Fruit fly (Drosophila melanogaster) whole organism, pupa: ENCODE results near the gene Prp39.

Source experiments
- CG10348 ChIP-seq: fragments of 200-800 bp; sonication (Bioruptor generic); IDR thresholded peaks from 2 replicates; pipeline ENCODE4 v1.3.6; 2022; ENCODE audit warnings: missing biosample characterization, missing genetic modification characterization
- CG12605 ChIP-seq: fragments of 200-800 bp; sonication (Bioruptor generic); IDR thresholded peaks from 2 replicates; pipeline ENCODE4 v1.3.6; 2022; ENCODE audit warnings: missing biosample characterization, missing genetic modification characterization
- CG13204 ChIP-seq: fragments of 200-800 bp; sonication (Bioruptor generic); optimal IDR thresholded peaks from 2 replicates; lab custom pipeline; 2018; ENCODE audit warnings: missing biosample characterization, mild to moderate bottlenecking, missing genetic modification characterization, moderate library complexity
- CG14655 ChIP-seq: fragments of 200-800 bp; sonication (Bioruptor generic); optimal IDR thresholded peaks from 3 replicates; lab custom pipeline; 2017; ENCODE audit warnings: mild to moderate bottlenecking, missing biosample characterization, missing genetic modification reagents, missing genetic modification characterization
- CG15710 ChIP-seq: fragments of 200-800 bp; sonication (Bioruptor generic); optimal IDR thresholded peaks from 2 replicates; lab custom pipeline; 2018; ENCODE audit warnings: missing biosample characterization, mild to moderate bottlenecking, missing genetic modification characterization, moderate library complexity
- CG17806 ChIP-seq: fragments of 200-800 bp; sonication (Bioruptor generic); optimal IDR thresholded peaks from 2 replicates; lab custom pipeline; 2018; ENCODE audit warnings: missing biosample characterization, mild to moderate bottlenecking, missing genetic modification characterization, moderate library complexity
- CG32121 ChIP-seq: fragments of 200-800 bp; sonication (Bioruptor generic); IDR thresholded peaks from 2 replicates; pipeline ENCODE4 v1.3.6; 2022; ENCODE audit warnings: missing biosample characterization, missing genetic modification characterization
- CG34367 ChIP-seq: fragments of 200-800 bp; sonication (Bioruptor generic); optimal IDR thresholded peaks from 2 replicates; lab custom pipeline; 2018; ENCODE audit warnings: missing biosample characterization, mild to moderate bottlenecking, missing genetic modification characterization
- CG4496 ChIP-seq: fragments of 200-800 bp; sonication (Bioruptor generic); IDR thresholded peaks from 3 replicates; pipeline ENCODE4 v1.3.6; 2022; ENCODE audit warnings: missing biosample characterization, missing genetic modification characterization
- CG8159 ChIP-seq: fragments of 200-800 bp; sonication (Bioruptor generic); optimal IDR thresholded peaks from 3 replicates; lab custom pipeline; 2018; ENCODE audit warnings: missing biosample characterization, mild to moderate bottlenecking, missing genetic modification characterization, moderate library complexity
- CG8301 ChIP-seq: fragments of 200-800 bp; sonication (Bioruptor generic); optimal IDR thresholded peaks from 2 replicates; lab custom pipeline; 2018; ENCODE audit warnings: missing biosample characterization, mild to moderate bottlenecking, missing genetic modification characterization
- CG9948 ChIP-seq: fragments of 200-800 bp; sonication (Bioruptor generic); optimal IDR thresholded peaks from 2 replicates; lab custom pipeline; 2018; ENCODE audit warnings: missing biosample characterization, mild to moderate bottlenecking, missing genetic modification characterization, moderate library complexity
- D1 ChIP-seq: fragments of 200-800 bp; sonication (Bioruptor generic); optimal IDR thresholded peaks from 2 replicates; lab custom pipeline; 2018; ENCODE audit warnings: missing biosample characterization, mild to moderate bottlenecking, missing genetic modification characterization, moderate library complexity
- EcR ChIP-seq: fragments of 200-800 bp; sonication (Bioruptor generic); optimal IDR thresholded peaks from 3 replicates; lab custom pipeline; 2019; ENCODE audit warnings: missing biosample characterization, missing genetic modification characterization, mild to moderate bottlenecking, moderate library complexity, missing genetic modification reagents
- Ets98B ChIP-seq: fragments of 200-800 bp; sonication (Bioruptor generic); IDR thresholded peaks from 2 replicates; pipeline ENCODE4 v1.3.6; 2022; ENCODE audit warnings: missing biosample characterization, missing genetic modification characterization
- Pif1A ChIP-seq: fragments of 200-800 bp; sonication (Bioruptor generic); optimal IDR thresholded peaks from 3 replicates; lab custom pipeline; 2016; ENCODE audit warnings: missing biosample characterization, missing genetic modification characterization
- Pif1B ChIP-seq: fragments of 200-800 bp; sonication (Bioruptor generic); optimal IDR thresholded peaks from 3 replicates; lab custom pipeline; 2016; ENCODE audit warnings: missing biosample characterization, missing genetic modification characterization
- Snoo ChIP-seq: fragments of 200-800 bp; sonication (Bioruptor generic); optimal IDR thresholded peaks from 3 replicates; lab custom pipeline; 2017; ENCODE audit warnings: missing biosample characterization, mild to moderate bottlenecking, missing genetic modification characterization, inconsistent platforms
- fd96Ca ChIP-seq: fragments of 200-800 bp; sonication (Bioruptor generic); IDR thresholded peaks from 3 replicates; pipeline ENCODE4 v1.3.6; 2022; ENCODE audit warnings: missing biosample characterization, missing genetic modification characterization
- gl ChIP-seq: fragments of 200-800 bp; sonication (Bioruptor generic); optimal IDR thresholded peaks from 2 replicates; lab custom pipeline; 2018; ENCODE audit warnings: missing biosample characterization, mild to moderate bottlenecking, missing genetic modification characterization
- rn ChIP-seq: fragments of 200-800 bp; sonication (Bioruptor generic); IDR thresholded peaks from 2 replicates; pipeline ENCODE4 v1.3.6; 2022; ENCODE audit warnings: missing biosample characterization, missing genetic modification characterization

The Prp39 gene

DNA sequence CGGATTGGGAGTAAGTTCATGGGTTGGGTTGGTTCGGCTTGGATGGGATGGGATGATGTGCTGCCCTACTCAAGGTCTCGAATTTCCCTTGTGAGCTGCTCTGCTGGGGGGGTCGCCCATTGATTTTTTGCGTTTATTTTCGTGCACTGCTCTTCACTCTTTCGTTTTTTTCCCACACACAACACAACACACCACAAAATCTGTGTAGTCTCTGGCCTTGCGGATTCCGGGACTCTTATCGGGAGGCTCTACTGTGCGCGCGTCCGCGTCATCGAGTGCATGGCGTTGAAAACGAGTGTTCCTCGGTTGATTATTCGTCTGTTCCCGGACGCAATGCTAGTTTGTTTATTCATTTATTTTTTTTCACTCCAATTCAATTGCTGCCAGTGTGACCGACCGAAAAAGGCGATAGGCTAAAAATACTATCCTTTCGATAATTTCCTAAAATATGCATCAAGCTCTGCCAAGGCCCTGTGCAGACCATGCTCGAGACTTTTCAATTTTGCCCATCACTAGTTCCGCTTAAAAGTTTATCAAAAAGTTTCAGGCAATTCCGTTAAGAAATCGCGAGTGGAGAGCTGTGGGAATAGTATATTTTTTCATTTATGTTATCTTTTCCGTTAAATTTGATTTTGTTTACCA, 19.8 kb downstream of the Prp39 start, which contains the start of gene WASp:
Gene WASp, minus strand, starts transcription at position 399 of the 642 bp plus-strand sequence.
- TF ChIP-seq CG32121 (GFP tag; lab: Robert Waterston, UW): peak; percentile 25; the same call in 1 of the 2 replicates
- TF ChIP-seq CG12605 (GFP tag; lab: Robert Waterston, UW): peak; percentile 50
- no peak; the same call in 1 of the 3 replicates for TF ChIP-seq fd96Ca (GFP tag; lab: Robert Waterston, UW)
- TF ChIP-seq CG14655 (GFP tag; lab: Kevin White, UChicago): no peak
- TF ChIP-seq CG34367 (tag; lab: Kevin White, UChicago): peak; percentile 48
- peak; percentile 4 for TF ChIP-seq CG8301
- no peak for TF ChIP-seq D1 (tag; lab: Kevin White, UChicago)
- TF ChIP-seq CG13204: no peak
- peak; percentile 53 for TF ChIP-seq CG15710 (tag; lab: Kevin White, UChicago)
- TF ChIP-seq CG4496 (GFP tag; lab: Robert Waterston, UW): peak; percentile 67; the same call in 2 of the 3 replicates
- TF ChIP-seq Ets98B (GFP tag; lab: Robert Waterston, UW): peak; percentile 67
- TF ChIP-seq Pif1B: peak; percentile 16
- TF ChIP-seq CG17806 (tag; lab: Kevin White, UChicago): peak; percentile 22
- peak; percentile 19 for TF ChIP-seq CG8159 (tag; lab: Kevin White, UChicago)
- 0 out of 2 replicates have a peak, but pooled peaks have one; percentile 18 for TF ChIP-seq rn
- TF ChIP-seq Snoo (tag; lab: Kevin White, UChicago): no peak
- TF ChIP-seq gl: peak; percentile 46
- no peak for TF ChIP-seq EcR (GFP tag; lab: Kevin White, UChicago)
- no peak for TF ChIP-seq CG9948 (tag; lab: Kevin White, UChicago)
- no peak for TF ChIP-seq CG10348
- TF ChIP-seq Pif1A: no peak
- TF ChIP-seq, all 21 proteins: peak for 12

dm6 chr3R:28840620-28841019, 28.7 kb downstream of the Prp39 start:
- TF ChIP-seq CG8301: no peak
- 0 out of 3 replicates have a peak, but pooled peaks have one; percentile 27 for TF ChIP-seq CG4496 (GFP tag; lab: Robert Waterston, UW)
- TF ChIP-seq EcR (GFP tag; lab: Kevin White, UChicago): peak; percentile 58

DNA sequence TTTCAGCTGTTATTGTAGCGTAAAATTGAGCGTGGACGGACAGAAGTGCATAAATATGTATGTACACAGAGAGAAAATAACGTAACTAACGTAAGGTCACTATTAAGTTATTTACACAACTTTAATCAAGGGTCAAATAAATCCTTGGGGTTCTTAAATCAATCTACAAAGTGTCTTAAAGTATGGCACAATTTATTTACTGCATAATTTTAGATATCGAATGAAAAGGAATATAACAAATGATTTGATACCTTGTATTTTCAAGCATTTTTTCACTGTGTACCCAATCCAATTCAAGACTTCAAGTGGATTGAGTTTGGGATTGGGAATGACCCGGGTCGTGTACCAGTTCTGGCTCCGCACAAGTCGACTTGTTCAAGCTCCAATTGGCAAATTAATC, 30.1 kb downstream of the Prp39 start:
- no peak for TF ChIP-seq rn
- peak; percentile 48 for TF ChIP-seq Ets98B (GFP tag; lab: Robert Waterston, UW)
- TF ChIP-seq CG12605 (GFP tag; lab: Robert Waterston, UW): no peak
- no peak for TF ChIP-seq gl
- no peak for TF ChIP-seq D1 (tag; lab: Kevin White, UChicago)
- TF ChIP-seq Pif1B: no peak
- no peak for TF ChIP-seq Pif1A
- no peak for TF ChIP-seq CG10348
- no peak for TF ChIP-seq CG13204
- peak; percentile 70 for TF ChIP-seq CG8301
- no peak for TF ChIP-seq Snoo (tag; lab: Kevin White, UChicago)
- peak; percentile 50 for TF ChIP-seq CG8159 (tag; lab: Kevin White, UChicago)
- peak; percentile 10 for TF ChIP-seq CG15710 (tag; lab: Kevin White, UChicago)
- TF ChIP-seq CG34367 (tag; lab: Kevin White, UChicago): no peak
- no peak for TF ChIP-seq fd96Ca (GFP tag; lab: Robert Waterston, UW)
- TF ChIP-seq CG4496 (GFP tag; lab: Robert Waterston, UW): peak; percentile 34; the same call in 1 of the 3 replicates
- TF ChIP-seq CG32121 (GFP tag; lab: Robert Waterston, UW): peak; percentile 29; the same call in 1 of the 2 replicates
- no peak for TF ChIP-seq EcR (GFP tag; lab: Kevin White, UChicago)
- TF ChIP-seq CG17806 (tag; lab: Kevin White, UChicago): peak; percentile 13

dm6 chr3R:28842431-28842830, 30.5 kb downstream of the Prp39 start:
- no peak for TF ChIP-seq CG14655 (GFP tag; lab: Kevin White, UChicago)
- no peak for TF ChIP-seq CG10348
- no peak for TF ChIP-seq Snoo (tag; lab: Kevin White, UChicago)
- TF ChIP-seq Pif1B: no peak
- no peak for TF ChIP-seq CG8301
- TF ChIP-seq CG13204: no peak
- TF ChIP-seq CG12605 (GFP tag; lab: Robert Waterston, UW): no peak
- TF ChIP-seq fd96Ca (GFP tag; lab: Robert Waterston, UW): no peak
- TF ChIP-seq CG15710 (tag; lab: Kevin White, UChicago): no peak

dm6 chr3R:28843776-28844610, 32.1 kb downstream of the Prp39 start:
- TF ChIP-seq EcR (GFP tag; lab: Kevin White, UChicago) (no peak), CG12605 (GFP tag; lab: Robert Waterston, UW) (no peak), CG32121 (GFP tag; lab: Robert Waterston, UW) (no peak), fd96Ca (GFP tag; lab: Robert Waterston, UW) (no peak), CG14655 (GFP tag; lab: Kevin White, UChicago) (no peak), D1 (tag; lab: Kevin White, UChicago) (no peak), gl (no peak), CG15710 (tag; lab: Kevin White, UChicago) (no peak), rn (no peak), CG13204 (no peak), CG9948 (tag; lab: Kevin White, UChicago) (no peak), CG10348 (no peak), CG8159 (tag; lab: Kevin White, UChicago) (no peak), CG34367 (tag; lab: Kevin White, UChicago) (no peak)
